Fruit fly (Drosophila melanogaster): ENCODE results near the gene CG11597.

DNA sequence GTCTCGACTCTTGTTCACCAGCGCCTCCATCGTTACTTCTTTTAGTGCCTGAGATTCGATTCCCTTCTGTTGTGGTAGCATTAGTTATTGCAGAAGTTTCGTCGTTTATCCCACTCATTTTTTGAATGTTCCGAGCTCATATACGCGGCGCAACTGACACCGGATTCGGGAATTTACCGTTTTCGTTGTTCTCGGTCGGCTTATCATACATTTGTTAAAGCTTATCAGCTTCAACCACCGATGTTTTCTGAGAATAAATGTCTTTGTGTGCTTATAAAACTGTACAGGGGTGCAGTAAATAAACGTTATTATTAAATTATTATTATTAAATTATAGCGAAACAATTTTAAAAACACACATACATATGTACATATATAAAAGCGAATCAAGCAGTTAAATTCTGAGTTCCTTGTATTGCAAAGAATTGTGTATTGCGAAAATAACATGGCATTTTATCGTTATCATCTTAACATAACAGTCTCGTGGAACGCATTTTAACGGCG is 14.6 kb upstream of the CG11597 start, which contains the start of gene CG43064:
- TF ChIP-seq pan (optimal IDR thresholded peaks at IDR 0.05), result no peak
- no peak for TF ChIP-seq CG8478 (optimal IDR thresholded peaks at IDR 0.05)
- no peak for TF ChIP-seq usp (GFP tag; optimal IDR thresholded peaks at IDR 0.05)
- no peak for TF ChIP-seq psq (optimal IDR thresholded peaks at IDR 0.05)
